Worm (Caenorhabditis elegans): ENCODE data around the gene col-43.

DNA sequence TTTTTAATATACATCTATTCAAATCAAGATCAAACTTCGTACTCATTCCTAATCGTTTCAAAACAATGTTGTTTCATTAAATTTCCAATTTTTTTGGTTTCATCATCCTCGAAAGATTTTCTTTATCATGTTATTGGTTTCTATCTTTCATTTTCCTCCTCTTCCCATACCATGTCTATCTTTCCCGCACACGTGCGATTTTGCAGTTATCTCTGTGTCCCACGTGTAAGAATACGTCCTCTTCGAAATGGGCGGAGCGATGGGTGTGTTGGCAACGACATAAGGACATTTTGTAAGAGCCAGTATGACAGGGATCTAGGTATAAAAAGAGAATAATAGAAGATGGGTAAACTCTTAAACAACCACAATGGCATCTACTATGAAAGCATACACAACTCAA is 24.4 kb downstream of the col-43 start, which contains the start of gene F43H9.4:
- no peak for TF ChIP-seq flt-1 (GFP tag; IDR thresholded peaks at IDR 0.05)
- TF ChIP-seq sea-1 (GFP tag; conservative IDR thresholded peaks at IDR 0.05), result no peak
- TF ChIP-seq tra-4 (tag; optimal IDR thresholded peaks at IDR 0.05), result no peak
- no peak for TF ChIP-seq B0310.2 (tag; optimal IDR thresholded peaks at IDR 0.05)
